Worm (Caenorhabditis elegans): ENCODE data around the gene srbc-55.

The srbc-55 gene

DNA sequence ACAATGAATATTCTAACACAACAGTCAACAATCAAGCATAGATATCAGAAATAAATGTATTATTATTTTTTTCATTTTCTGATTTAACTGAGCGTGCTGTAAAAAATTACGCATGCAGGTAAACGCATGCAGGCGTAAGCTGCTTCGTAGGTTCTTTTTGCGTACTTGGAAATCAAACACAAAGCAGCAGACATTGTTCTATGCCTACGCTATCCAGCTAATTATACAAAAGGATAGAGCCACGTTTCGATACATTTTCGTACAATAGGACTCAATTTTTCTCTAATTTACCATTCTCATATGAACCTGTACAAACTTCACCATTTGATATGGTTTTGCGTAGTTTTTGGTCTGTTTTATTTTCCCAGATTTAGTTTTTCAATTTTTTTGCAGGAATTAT, 47.3 kb downstream of the srbc-55 start, which contains the start of gene T26E4.3:
TSS of gene T26E4.3 (plus strand) at position 301 of the 400 bp plus-strand sequence.
- TF ChIP-seq ceh-13 (GFP tag; optimal IDR thresholded peaks at IDR 0.05) (no peak), sea-1 (GFP tag; conservative IDR thresholded peaks at IDR 0.05) (no peak), hmg-4 (GFP tag; optimal IDR thresholded peaks at IDR 0.05) (no peak), flt-1 (GFP tag; IDR thresholded peaks at IDR 0.05) (no peak), ama-1 (optimal IDR thresholded peaks at IDR 0.05) (no peak), ets-7 (tag; optimal IDR thresholded peaks at IDR 0.05) (no peak), B0310.2 (tag; optimal IDR thresholded peaks at IDR 0.05) (no peak), hmbx-1 (tag; optimal IDR thresholded peaks at IDR 0.05) (no peak), ceh-36 (tag; optimal IDR thresholded peaks at IDR 0.05) (no peak), aly-1 (tag; optimal IDR thresholded peaks at IDR 0.05) (no peak), tbx-11 (GFP tag; IDR thresholded peaks at IDR 0.05) (no peak)

DNA sequence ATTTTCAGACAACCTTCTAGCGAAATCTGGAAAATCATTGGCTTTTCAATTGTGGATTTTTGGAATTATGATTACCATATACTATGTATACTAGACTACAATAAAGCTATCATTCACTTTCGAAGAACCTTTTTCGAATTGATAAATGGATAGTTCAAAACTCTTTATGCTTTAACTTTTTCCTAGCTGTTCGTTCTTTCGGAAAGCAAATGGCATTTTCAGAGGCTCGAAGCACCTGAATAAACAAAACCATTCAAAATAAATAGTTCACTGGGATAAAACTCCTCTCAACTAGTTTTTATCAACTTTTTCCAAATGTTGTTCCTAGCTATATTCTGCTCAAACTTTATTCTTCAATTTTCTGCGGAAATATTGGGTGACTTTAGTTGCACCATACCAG, 48.7 kb downstream of the srbc-55 start, which contains the start of gene T26E4.2:
TSS of gene T26E4.2 (plus strand) at position 301 of the 400 bp plus-strand sequence.
- TF ChIP-seq scrt-1 (GFP tag; IDR thresholded peaks at IDR 0.05) (no peak), tra-4 (tag; optimal IDR thresholded peaks at IDR 0.05) (no peak), hnd-1 (tag; optimal IDR thresholded peaks at IDR 0.05) (no peak)

DNA sequence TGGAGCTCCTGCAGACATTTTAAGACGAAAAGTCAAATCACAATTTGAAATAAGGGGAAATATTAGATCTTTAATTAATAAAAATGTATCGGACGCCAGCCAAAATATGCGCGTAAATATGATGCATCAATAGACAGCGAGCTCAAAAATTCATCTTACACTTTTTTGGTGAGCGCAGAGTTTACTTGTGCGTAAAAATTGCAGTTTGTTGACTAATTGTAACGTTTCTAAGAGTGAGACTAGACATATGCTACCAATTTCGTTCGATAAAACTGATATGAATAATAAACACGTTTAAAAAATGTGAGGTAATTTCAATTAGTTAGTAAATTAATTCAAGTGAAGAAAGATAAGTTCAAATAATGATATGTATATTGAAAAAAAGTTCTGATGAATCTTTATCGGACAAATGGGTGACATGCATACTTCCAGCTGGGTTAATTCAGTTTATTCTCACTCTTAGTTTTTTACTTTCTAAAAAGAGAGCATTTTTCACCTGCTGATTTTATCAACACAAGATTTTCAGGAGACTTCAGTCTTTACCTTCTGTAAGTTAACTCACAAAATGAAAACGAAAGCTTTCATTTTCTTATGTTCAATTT, 50.6 kb downstream of the srbc-55 start, which contains the start of the genes nhr-285 and irld-52:
TSS of gene nhr-285 (minus strand) at position 101 of the 602 bp plus-strand sequence.
TSS of gene irld-52 (plus strand) at position 552 of the 602 bp plus-strand sequence.
- no peak for TF ChIP-seq hmbx-1 (tag; optimal IDR thresholded peaks at IDR 0.05)
- no peak for TF ChIP-seq tra-4 (tag; optimal IDR thresholded peaks at IDR 0.05)
- no peak for TF ChIP-seq B0310.2 (tag; optimal IDR thresholded peaks at IDR 0.05)
- TF ChIP-seq ceh-13 (GFP tag; optimal IDR thresholded peaks at IDR 0.05): no peak
- no peak for TF ChIP-seq tbx-11 (GFP tag; IDR thresholded peaks at IDR 0.05)
- TF ChIP-seq hmg-4 (GFP tag; optimal IDR thresholded peaks at IDR 0.05): no peak
- no peak for TF ChIP-seq ets-7 (tag; optimal IDR thresholded peaks at IDR 0.05)
- TF ChIP-seq hnd-1 (tag; optimal IDR thresholded peaks at IDR 0.05): no peak
- no peak for TF ChIP-seq flt-1 (GFP tag; IDR thresholded peaks at IDR 0.05)
- TF ChIP-seq scrt-1 (GFP tag; IDR thresholded peaks at IDR 0.05): no peak
- no peak for TF ChIP-seq aly-1 (tag; optimal IDR thresholded peaks at IDR 0.05)

Data from whole organism, early embryonic.